Worm (Caenorhabditis elegans): ENCODE data around the gene egl-47.

The egl-47 gene

ce11 chrV:9899278-9899677 is at the start of gene egl-47:
TSS of gene egl-47 (plus strand) at chrV:9899578.
- TF ChIP-seq hmg-20 (GFP tag; IDR thresholded peaks at IDR 0.05) (no peak), ztf-18 (tag; optimal IDR thresholded peaks at IDR 0.05) (no peak), madf-3 (GFP tag; IDR thresholded peaks at IDR 0.05) (no peak), F52B5.7 (tag; optimal IDR thresholded peaks at IDR 0.05) (no peak), pbrm-1 (GFP tag; IDR thresholded peaks at IDR 0.05) (no peak), egrh-3 (GFP tag; IDR thresholded peaks at IDR 0.05) (no peak), somi-1 (GFP tag; optimal IDR thresholded peaks at IDR 0.05) (no peak), rec-8 (tag; optimal IDR thresholded peaks at IDR 0.05) (no peak), B0035.1 (tag; optimal IDR thresholded peaks at IDR 0.05) (no peak), zim-3 (tag; optimal IDR thresholded peaks at IDR 0.05) (no peak), nhr-120 (GFP tag; IDR thresholded peaks at IDR 0.05) (no peak), sptf-2 (GFP tag; optimal IDR thresholded peaks at IDR 0.05) (no peak), tbp1 (GFP tag; optimal IDR thresholded peaks at IDR 0.05) (no peak), him-1 (tag; optimal IDR thresholded peaks at IDR 0.05) (no peak)

ce11 chrV:9853801-9854200 is 45.6 kb upstream of the egl-47 start:
- TF ChIP-seq egl-44 (GFP tag; IDR thresholded peaks at IDR 0.05) (no peak), lin-35 (GFP tag; optimal IDR thresholded peaks at IDR 0.05) (peak in 1 of 3 experiments; percentile 2), snpc-1.1 (tag; optimal IDR thresholded peaks at IDR 0.05; ENCODE audit: insufficient read depth) (no peak)

- TF ChIP-seq rec-8 (tag; optimal IDR thresholded peaks at IDR 0.05) (no peak), nhr-80 (tag; optimal IDR thresholded peaks at IDR 0.05) (peak; percentile 14), hmg-1.2 (GFP tag; IDR thresholded peaks at IDR 0.05) (peak; percentile 76; the same call in 1 of the 2 replicates), ceh-40 (GFP tag; IDR thresholded peaks at IDR 0.05) (no peak), attf-5 (GFP tag; optimal IDR thresholded peaks at IDR 0.05) (peak; percentile 50), efl-1 (GFP tag; optimal IDR thresholded peaks at IDR 0.05) (peak; percentile 9), nhr-120 (GFP tag; IDR thresholded peaks at IDR 0.05) (no peak), zfh-2 (GFP tag; conservative IDR thresholded peaks at IDR 0.05) (0 out of 2 replicates have a peak, but pooled peaks have one; percentile 16), mcd-1 (GFP tag; IDR thresholded peaks at IDR 0.05) (peak; percentile 64)
Observed at ce11 chrV:9855920-9856852, 43.2 kb upstream of the egl-47 start.

ce11 chrV:9856978-9857377 is 42.4 kb upstream of the egl-47 start:
- TF ChIP-seq hmg-20 (GFP tag; IDR thresholded peaks at IDR 0.05) (no peak), ceh-40 (GFP tag; IDR thresholded peaks at IDR 0.05) (no peak), ztf-18 (tag; optimal IDR thresholded peaks at IDR 0.05) (no peak), nhr-80 (tag; optimal IDR thresholded peaks at IDR 0.05) (no peak), Y79H2A.3 (GFP tag; conservative IDR thresholded peaks at IDR 0.05) (no peak), K11D2.4 (GFP tag; IDR thresholded peaks at IDR 0.05) (no peak), aptf-3 (GFP tag; IDR thresholded peaks at IDR 0.05) (no peak), hlh-26 (GFP tag; conservative IDR thresholded peaks at IDR 0.05) (no peak), Y53F4B.3 (GFP tag; IDR thresholded peaks at IDR 0.05) (no peak), hlh-12 (tag; optimal IDR thresholded peaks at IDR 0.05) (no peak), nfya-1 (tag; optimal IDR thresholded peaks at IDR 0.05; ENCODE audit: borderline replicate concordance, insufficient read depth) (no peak), zfh-2 (GFP tag; conservative IDR thresholded peaks at IDR 0.05) (no peak), unc-62 (GFP tag; optimal IDR thresholded peaks at IDR 0.05) (no peak)
